Worm (Caenorhabditis elegans): ENCODE results near the gene pgl-2.

ce11 chrIII:8697268-8697907 lies 22.2 kb upstream of the pgl-2 start:
- no peak for TF ChIP-seq cog-1 (tag; optimal IDR thresholded peaks at IDR 0.05)
- TF ChIP-seq tab-1 (GFP tag; IDR thresholded peaks at IDR 0.05): no peak
- TF ChIP-seq klf-2 (GFP tag; conservative IDR thresholded peaks at IDR 0.05): no peak
